Fruit fly (Drosophila melanogaster): ENCODE data around the gene CG8539.

DNA sequence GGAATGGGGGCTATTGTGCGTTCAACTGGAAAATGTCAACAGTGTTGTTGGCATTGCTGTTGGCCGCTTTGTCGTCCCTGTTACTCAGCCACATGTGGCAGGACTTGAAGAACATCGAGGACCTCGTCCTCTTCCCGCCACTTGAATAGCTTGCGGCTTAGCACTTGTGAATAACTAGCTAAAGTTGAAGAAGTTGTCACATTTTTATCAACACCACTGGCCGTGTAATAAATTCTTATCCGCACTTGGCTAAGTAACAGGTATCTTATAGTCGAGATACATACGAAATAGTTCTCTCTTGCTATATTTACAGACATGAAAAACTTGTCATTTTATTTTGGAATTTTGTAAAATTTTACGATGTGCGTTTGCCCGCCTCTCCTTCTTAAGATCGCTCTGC lies 23.4 kb downstream of the CG8539 start, which contains the start of gene CG43292:
- TF ChIP-seq oc (tag; optimal IDR thresholded peaks at IDR 0.05) (no peak), Dbx (GFP tag; IDR thresholded peaks at IDR 0.05) (no peak), CG18619 (GFP tag; optimal IDR thresholded peaks at IDR 0.05) (no peak), CG7786 (GFP tag; optimal IDR thresholded peaks at IDR 0.05) (no peak), Hmx (GFP tag; optimal IDR thresholded peaks at IDR 0.05) (no peak)
